Worm (Caenorhabditis elegans): ENCODE data around the gene smg-6.

ce11 chrIII:2497270-2498201, 23.9 kb downstream of the smg-6 start:
- TF ChIP-seq ref-1 (GFP tag; conservative IDR thresholded peaks at IDR 0.05), result peak; percentile 95
- peak; percentile 97 for TF ChIP-seq klf-2 (GFP tag; conservative IDR thresholded peaks at IDR 0.05)
